Fruit fly (Drosophila melanogaster) whole organism: Measurements from ENCODE around the gene CG13250.

Source experiments
- CG8478 ChIP-seq: fragments of >200 bp; optimal IDR thresholded peaks from 2 replicates; lab custom pipeline; 2018; ENCODE audit warnings: inconsistent platforms
- psq ChIP-seq: fragments of >200 bp; optimal IDR thresholded peaks from 2 replicates; lab custom pipeline; 2017
- usp ChIP-seq: fragments of >200 bp; optimal IDR thresholded peaks from 2 replicates; lab custom pipeline; 2017; ENCODE audit warnings: missing biosample characterization, missing genetic modification characterization, mixed read lengths

- TF ChIP-seq psq (no peak), usp (GFP tag; lab: Kevin White, UChicago) (no peak), CG8478 (no peak)
These were observed 15.8 kb downstream of the CG13250 start for dm6 chr3L:20549358-20549757.
